Worm (Caenorhabditis elegans) whole organism, mixed stage, embryonic: ENCODE data around the gene F45D3.4.

ENCODE experiments used
- ceh-43 ChIP-seq: fragments of 200-800 bp; sonication (Bioruptor generic); optimal IDR thresholded peaks from 2 replicates; lab custom pipeline; 2018; ENCODE audit warnings: mild to moderate bottlenecking, missing genetic modification characterization, moderate library complexity, missing compliant biosample characterization
- ceh-83 ChIP-seq: fragments of 200-800 bp; sonication (Bioruptor generic); optimal IDR thresholded peaks from 2 replicates; lab custom pipeline; 2018; ENCODE audit warnings: mild to moderate bottlenecking, missing genetic modification characterization, missing compliant biosample characterization
- elt-1 ChIP-seq: sonication (generic microtip); optimal IDR thresholded peaks from 2 replicates; lab custom pipeline; 2017; ENCODE audit warnings: missing genetic modification characterization, mild to moderate bottlenecking, missing compliant biosample characterization, antibody characterized with exemption, moderate library complexity, borderline replicate concordance; ENCODE audit not compliant: insufficient read depth
- elt-3 ChIP-seq: fragments of 150-350 bp; optimal IDR thresholded peaks from 2 replicates; lab custom pipeline; 2014; ENCODE audit warnings: missing biosample characterization, missing genetic modification characterization
- lsy-2 ChIP-seq: fragments of 150-350 bp; optimal IDR thresholded peaks from 2 replicates; lab custom pipeline; 2014; ENCODE audit warnings: missing biosample characterization, missing genetic modification characterization
- mls-2 ChIP-seq: sonication (generic microtip); optimal IDR thresholded peaks from 2 replicates; lab custom pipeline; 2016; ENCODE audit warnings: mild to moderate bottlenecking, missing genetic modification characterization, moderate library complexity, missing compliant biosample characterization
- nhr-28 ChIP-seq: fragments of 150-350 bp; optimal IDR thresholded peaks from 2 replicates; lab custom pipeline; 2014; ENCODE audit warnings: missing biosample characterization, missing genetic modification characterization
- pha-4 ChIP-seq: fragments of 150-350 bp; optimal IDR thresholded peaks from 2 replicates; lab custom pipeline; 2018; ENCODE audit warnings: missing biosample characterization, missing genetic modification reagents, missing genetic modification characterization
- snpc-4 ChIP-seq: fragments of 150-350 bp; optimal IDR thresholded peaks from 2 replicates; lab custom pipeline; 2014; ENCODE audit warnings: missing biosample characterization, missing genetic modification characterization
- unc-120 ChIP-seq: sonication (generic microtip); optimal IDR thresholded peaks from 2 replicates; lab custom pipeline; 2017; ENCODE audit warnings: missing genetic modification characterization, missing compliant biosample characterization; ENCODE audit not compliant: poor library complexity, severe bottlenecking
- zip-8 ChIP-seq: fragments of 150-350 bp; optimal IDR thresholded peaks from 2 replicates; lab custom pipeline; 2014; ENCODE audit warnings: missing biosample characterization, missing genetic modification characterization

DNA sequence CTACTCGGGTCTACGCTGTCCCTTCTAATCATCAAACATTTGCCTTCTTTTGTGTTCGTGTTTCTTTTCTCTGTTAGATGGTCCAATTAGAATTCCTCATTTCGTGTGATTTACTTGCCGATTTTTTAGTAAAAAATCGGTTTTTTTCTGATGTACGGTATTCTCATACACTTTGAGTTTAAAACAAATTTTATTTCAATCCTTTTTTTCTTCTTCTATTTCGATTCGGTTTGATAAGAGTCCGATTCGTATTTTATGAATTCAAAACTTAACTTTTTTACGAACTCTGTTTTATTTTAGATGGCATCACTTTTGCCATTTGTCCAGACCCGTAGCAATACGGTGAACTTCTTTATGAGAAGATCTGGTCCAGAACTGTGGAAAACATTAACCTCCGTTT is 10.2 kb upstream of the F45D3.4 start, which contains the start of gene mrps-5:
- no peak for TF ChIP-seq nhr-28 (tag; lab: Kevin White, UChicago)
- no peak for TF ChIP-seq ceh-83 (GFP tag; lab: Kevin White, UChicago)
- TF ChIP-seq lsy-2 (tag; lab: Kevin White, UChicago), result no peak
- TF ChIP-seq zip-8 (tag; lab: Kevin White, UChicago), result no peak
- no peak for TF ChIP-seq elt-3
- no peak for TF ChIP-seq pha-4 (tag; lab: Kevin White, UChicago)
- TF ChIP-seq snpc-4 (tag; lab: Kevin White, UChicago), result no peak
- TF ChIP-seq unc-120 (tag; lab: Kevin White, UChicago), result no peak
- TF ChIP-seq elt-1 (tag; lab: Kevin White, UChicago), result no peak
- no peak for TF ChIP-seq ceh-43
- TF ChIP-seq mls-2 (tag; lab: Kevin White, UChicago), result no peak
